Worm (Caenorhabditis elegans) whole organism, L3 larva: ENCODE results near the gene gly-6.

ENCODE experiments used
- R02D3.7 ChIP-seq: fragments of 150-350 bp; optimal IDR thresholded peaks from 2 replicates; lab custom pipeline; 2014; ENCODE audit warnings: missing biosample characterization, missing genetic modification characterization
- ZK546.5 ChIP-seq: sonication (generic microtip); optimal IDR thresholded peaks from 2 replicates; lab custom pipeline; 2017; ENCODE audit warnings: missing biosample characterization, missing genetic modification characterization
- aly-2 ChIP-seq: fragments of 150-350 bp; optimal IDR thresholded peaks from 2 replicates; lab custom pipeline; 2014; ENCODE audit warnings: missing biosample characterization, missing genetic modification characterization
- ama-1 ChIP-seq: fragments of 150-350 bp; optimal IDR thresholded peaks from 2 replicates; lab custom pipeline; 2018
- ceh-16 ChIP-seq: sonication (generic microtip); optimal IDR thresholded peaks from 2 replicates; lab custom pipeline; 2017; ENCODE audit warnings: missing biosample characterization, missing genetic modification characterization
- ceh-28 ChIP-seq: fragments of 150-350 bp; optimal IDR thresholded peaks from 2 replicates; lab custom pipeline; 2014; ENCODE audit warnings: missing biosample characterization, missing genetic modification reagents, missing genetic modification characterization
- ceh-82 ChIP-seq: fragments of 150-350 bp; optimal IDR thresholded peaks from 2 replicates; lab custom pipeline; 2014; ENCODE audit warnings: missing biosample characterization, missing genetic modification characterization
- ceh-9 ChIP-seq: sonication (generic microtip); optimal IDR thresholded peaks from 2 replicates; lab custom pipeline; 2018; ENCODE audit warnings: missing biosample characterization, missing genetic modification characterization
- daf-12 ChIP-seq: fragments of 150-350 bp; optimal IDR thresholded peaks from 2 replicates; lab custom pipeline; 2014; ENCODE audit warnings: missing biosample characterization, missing genetic modification reagents, missing genetic modification characterization
- egl-27 ChIP-seq: sonication (generic microtip); optimal IDR thresholded peaks from 4 replicates; lab custom pipeline; 2017; ENCODE audit warnings: missing biosample characterization, missing genetic modification reagents, missing genetic modification characterization
- egl-5 ChIP-seq: fragments of 150-350 bp; optimal IDR thresholded peaks from 2 replicates; lab custom pipeline; 2017; ENCODE audit warnings: missing biosample characterization, missing genetic modification reagents, missing genetic modification characterization, inconsistent platforms
- elt-1 ChIP-seq: fragments of 150-350 bp; optimal IDR thresholded peaks from 2 replicates; lab custom pipeline; 2014; ENCODE audit warnings: missing biosample characterization, missing genetic modification characterization
- elt-2 ChIP-seq: sonication (generic microtip); optimal IDR thresholded peaks from 2 replicates; lab custom pipeline; 2016; ENCODE audit warnings: missing genetic modification reagents, mild to moderate bottlenecking, missing genetic modification characterization, missing compliant biosample characterization
- elt-3 ChIP-seq, 3 experiments: fragments of 150-350 bp in 1 of 3; sonication (generic microtip) in 2 of 3; optimal IDR thresholded peaks; 2 replicates in 2 of 3; 4 replicates in 1 of 3; lab custom pipeline; 2014 to 2017; ENCODE audit warnings: missing biosample characterization in 3 of 3, missing genetic modification characterization in 3 of 3
- eor-1 ChIP-seq, 2 experiments: fragments of 150-350 bp; optimal IDR thresholded peaks; 2 replicates each; lab custom pipeline; 2014 to 2018; ENCODE audit warnings: missing biosample characterization in 2 of 2, missing genetic modification characterization in 2 of 2
- fkh-2 ChIP-seq: fragments of 150-350 bp; optimal IDR thresholded peaks from 2 replicates; lab custom pipeline; 2014; ENCODE audit warnings: missing biosample characterization, missing genetic modification reagents, missing genetic modification characterization
- fos-1 ChIP-seq: fragments of 150-350 bp; optimal IDR thresholded peaks from 2 replicates; lab custom pipeline; 2014; ENCODE audit warnings: missing biosample characterization, missing genetic modification characterization
- hmg-11 ChIP-seq: sonication (generic microtip); optimal IDR thresholded peaks from 2 replicates; lab custom pipeline; 2016; ENCODE audit warnings: missing genetic modification characterization, missing compliant biosample characterization
- jun-1 ChIP-seq: fragments of 150-350 bp; optimal IDR thresholded peaks from 2 replicates; lab custom pipeline; 2014; ENCODE audit warnings: missing biosample characterization, missing genetic modification reagents, missing genetic modification characterization
- lin-15B ChIP-seq: fragments of 150-350 bp; optimal IDR thresholded peaks from 2 replicates; lab custom pipeline; 2014; ENCODE audit warnings: missing biosample characterization, missing genetic modification characterization
- lin-39 ChIP-seq: fragments of 150-350 bp; optimal IDR thresholded peaks from 2 replicates; lab custom pipeline; 2018; ENCODE audit warnings: missing biosample characterization, missing genetic modification reagents, missing genetic modification characterization
- lsy-12 ChIP-seq: sonication (generic microtip); optimal IDR thresholded peaks from 2 replicates; lab custom pipeline; 2016; ENCODE audit warnings: mild to moderate bottlenecking, missing genetic modification characterization, missing compliant biosample characterization
- mdl-1 ChIP-seq: fragments of 150-350 bp; optimal IDR thresholded peaks from 2 replicates; lab custom pipeline; 2014; ENCODE audit warnings: missing biosample characterization, missing genetic modification characterization
- mml-1 ChIP-seq: fragments of 150-350 bp; sonication (generic microtip); optimal IDR thresholded peaks from 3 replicates; lab custom pipeline; 2014; ENCODE audit warnings: missing biosample characterization, missing genetic modification characterization
- nfya-1 ChIP-seq: sonication (generic microtip); optimal IDR thresholded peaks from 2 replicates; lab custom pipeline; 2017; ENCODE audit warnings: missing genetic modification characterization, mild to moderate bottlenecking, missing compliant biosample characterization, antibody characterized with exemption, moderate library complexity; ENCODE audit not compliant: insufficient read depth
- nhr-11 ChIP-seq: fragments of 150-350 bp; optimal IDR thresholded peaks from 2 replicates; lab custom pipeline; 2014; ENCODE audit warnings: missing biosample characterization, missing genetic modification characterization
- nhr-23 ChIP-seq: fragments of 150-350 bp; optimal IDR thresholded peaks from 2 replicates; lab custom pipeline; 2014; ENCODE audit warnings: missing biosample characterization, missing genetic modification reagents, missing genetic modification characterization
- nhr-237 ChIP-seq: fragments of 150-350 bp; optimal IDR thresholded peaks from 2 replicates; lab custom pipeline; 2014; ENCODE audit warnings: missing biosample characterization, missing genetic modification characterization
- nhr-25 ChIP-seq: sonication (generic microtip); optimal IDR thresholded peaks from 2 replicates; lab custom pipeline; 2017; ENCODE audit warnings: missing biosample characterization, missing genetic modification characterization
- nhr-28 ChIP-seq: fragments of 150-350 bp; optimal IDR thresholded peaks from 2 replicates; lab custom pipeline; 2014; ENCODE audit warnings: missing biosample characterization, missing genetic modification characterization
- nhr-43 ChIP-seq: sonication (generic microtip); optimal IDR thresholded peaks from 2 replicates; lab custom pipeline; 2016; ENCODE audit warnings: mild to moderate bottlenecking, missing genetic modification characterization, missing compliant biosample characterization; ENCODE audit not compliant: poor library complexity, severe bottlenecking
- pha-4 ChIP-seq: fragments of 150-350 bp; optimal IDR thresholded peaks from 2 replicates; lab custom pipeline; 2014; ENCODE audit warnings: missing biosample characterization, missing genetic modification reagents, missing genetic modification characterization
- pqm-1 ChIP-seq: fragments of 150-350 bp; optimal IDR thresholded peaks from 2 replicates; lab custom pipeline; 2017; ENCODE audit warnings: missing biosample characterization, missing genetic modification characterization, inconsistent platforms
- sea-2 ChIP-seq: fragments of 150-350 bp; sonication (generic microtip); optimal IDR thresholded peaks from 4 replicates; lab custom pipeline; 2014; ENCODE audit warnings: missing biosample characterization, missing genetic modification reagents, missing genetic modification characterization
- skn-1 ChIP-seq: fragments of 150-350 bp; optimal IDR thresholded peaks from 2 replicates; lab custom pipeline; 2014; ENCODE audit warnings: missing biosample characterization, missing genetic modification characterization
- snpc-4 ChIP-seq: fragments of 150-350 bp; optimal IDR thresholded peaks from 2 replicates; lab custom pipeline; 2014; ENCODE audit warnings: missing biosample characterization, missing genetic modification characterization
- unc-39 ChIP-seq: sonication (generic microtip); optimal IDR thresholded peaks from 4 replicates; lab custom pipeline; 2017; ENCODE audit warnings: missing biosample characterization, missing genetic modification characterization
- unc-62 ChIP-seq: fragments of 150-350 bp; sonication (generic microtip); optimal IDR thresholded peaks from 4 replicates; lab custom pipeline; 2014; ENCODE audit warnings: missing biosample characterization, missing genetic modification reagents, missing genetic modification characterization
- zag-1 ChIP-seq: fragments of 150-350 bp; optimal IDR thresholded peaks from 2 replicates; lab custom pipeline; 2014; ENCODE audit warnings: missing biosample characterization, missing genetic modification characterization
- ztf-11 ChIP-seq: fragments of 150-350 bp; optimal IDR thresholded peaks from 2 replicates; lab custom pipeline; 2014; ENCODE audit warnings: missing biosample characterization, missing genetic modification characterization
- ztf-4 ChIP-seq: fragments of 150-350 bp; optimal IDR thresholded peaks from 2 replicates; lab custom pipeline; 2014; ENCODE audit warnings: missing biosample characterization, missing genetic modification characterization

The gly-6 gene

ce11 chrIII:4335614-4336013 lies 4.6 kb upstream of the gly-6 start:
- peak; percentile 48 for TF ChIP-seq lin-39 (tag; lab: Kevin White, UChicago)
- TF ChIP-seq eor-1 (tag; optimal IDR thresholded peaks at IDR 0.05; lab: Kevin White, UChicago), result no peak
- TF ChIP-seq lin-15B, result peak; percentile 13
- TF ChIP-seq egl-5 (tag; lab: Kevin White, UChicago), result peak; percentile 40
- TF ChIP-seq fkh-2, result no peak
- peak; percentile 10 for TF ChIP-seq snpc-4 (tag; lab: Kevin White, UChicago)
- no peak for TF ChIP-seq aly-2 (tag; lab: Kevin White, UChicago)
- peak; percentile 93 for TF ChIP-seq hmg-11 (tag; lab: Kevin White, UChicago)
- no peak for TF ChIP-seq ceh-82 (tag; lab: Kevin White, UChicago)
- no peak for TF ChIP-seq daf-12 (tag; lab: Kevin White, UChicago)
- peak; percentile 81 for TF ChIP-seq nfya-1 (tag; lab: Kevin White, UChicago)
- no peak for TF ChIP-seq ceh-28
- no peak for TF ChIP-seq ama-1
- TF ChIP-seq nhr-25 (tag; lab: Kevin White, UChicago), result peak; percentile 29

DNA sequence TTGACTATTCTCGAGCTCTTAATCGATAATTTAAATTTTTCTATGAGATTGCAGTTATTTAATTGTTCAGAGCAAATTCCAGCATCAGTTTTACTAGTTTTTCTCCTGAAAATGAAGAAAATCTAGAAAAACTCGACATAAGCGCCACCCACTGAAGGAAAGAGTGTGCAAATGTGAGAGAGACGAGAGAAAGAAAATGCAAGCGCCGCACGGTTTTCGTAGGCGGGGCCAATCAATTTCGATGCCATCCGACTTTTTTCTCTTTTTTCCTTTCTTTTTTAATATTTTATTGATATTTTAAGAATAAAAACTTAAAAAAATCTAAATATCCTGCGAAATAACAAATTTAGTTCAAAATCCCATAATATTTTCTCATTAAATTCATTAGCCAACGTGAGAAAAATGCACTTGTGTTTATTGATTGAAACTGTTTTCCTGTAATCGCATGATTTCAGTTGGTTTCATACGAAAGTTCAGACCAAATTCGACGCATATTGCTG lies 1.6 kb upstream of the gly-6 start, which contains the start of gene cdk-12:
Gene cdk-12, plus strand, starts transcription at position 450 of the 500 bp plus-strand sequence.
- TF ChIP-seq nhr-237, result no peak
- no peak for TF ChIP-seq nhr-28 (tag; lab: Kevin White, UChicago)
- TF ChIP-seq lin-15B, result peak; percentile 36
- TF ChIP-seq ceh-28, result peak; percentile 22
- TF ChIP-seq pha-4, result peak; percentile 49
- peak; percentile 34 for TF ChIP-seq hmg-11 (tag; lab: Kevin White, UChicago)
- peak; percentile 16 for TF ChIP-seq nhr-23 (tag; lab: Kevin White, UChicago)
- TF ChIP-seq snpc-4 (tag; lab: Kevin White, UChicago), result peak; percentile 63
- TF ChIP-seq lin-39 (tag; lab: Kevin White, UChicago), result peak; percentile 35
- TF ChIP-seq elt-2 (tag; lab: Kevin White, UChicago), result peak; percentile 4
- TF ChIP-seq nfya-1 (tag; lab: Kevin White, UChicago), result peak; percentile 81
- TF ChIP-seq zag-1 (tag; lab: Kevin White, UChicago), result no peak

DNA sequence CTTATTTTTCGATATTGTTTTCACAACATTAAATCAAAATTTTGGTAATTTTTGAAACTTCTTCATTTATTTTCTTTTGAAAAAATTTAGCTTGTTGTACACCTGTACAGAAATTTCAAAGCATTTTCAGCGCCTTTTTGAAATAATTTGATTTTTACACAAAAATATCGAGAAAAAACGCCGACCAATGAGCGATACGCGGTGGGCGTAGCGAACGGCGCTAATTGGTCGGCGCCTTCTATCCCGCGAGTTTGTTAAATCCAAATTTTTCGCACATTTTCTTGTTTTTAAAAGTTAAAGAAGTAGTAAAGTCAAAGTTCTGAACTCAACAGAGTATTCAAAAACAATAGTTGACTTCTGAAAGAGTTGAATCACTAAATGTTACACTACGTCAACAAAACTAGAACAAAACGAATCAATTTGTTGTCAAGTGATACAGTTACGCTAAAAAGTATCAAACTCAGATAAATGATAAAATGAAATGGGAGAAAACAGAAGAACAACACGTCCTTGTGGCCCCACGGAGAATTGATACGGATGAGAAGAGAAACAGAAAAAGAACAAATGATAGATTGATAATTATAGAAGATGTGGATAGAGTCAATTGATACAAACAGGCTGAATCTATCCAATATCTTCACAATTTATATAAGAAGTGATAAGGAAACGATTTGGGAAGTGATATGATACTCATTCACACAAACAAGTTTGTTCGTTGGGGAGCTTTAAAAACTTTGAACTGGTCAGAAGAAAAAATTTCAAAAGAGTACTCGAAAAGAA lies 2.6 kb downstream of the gly-6 start:
- peak; percentile 90 for TF ChIP-seq nfya-1 (tag; lab: Kevin White, UChicago)
- TF ChIP-seq nhr-25 (tag; lab: Kevin White, UChicago), result no peak
- no peak for TF ChIP-seq nhr-11
- TF ChIP-seq nhr-23 (tag; lab: Kevin White, UChicago), result peak; percentile 77
- peak; percentile 44 for TF ChIP-seq nhr-43 (tag; lab: Kevin White, UChicago)
- peak in 2 of 3 experiments; percentile 13 to 98 for TF ChIP-seq elt-3 (tag; optimal IDR thresholded peaks at IDR 0.05; lab: Kevin White, UChicago)
- TF ChIP-seq egl-27 (tag; lab: Kevin White, UChicago), result no peak

ce11 chrIII:4323859-4324258 lies 7.2 kb downstream of the gly-6 start, which contains the start of gene H38K22.9:
Gene H38K22.9 (plus strand): TSS chrIII:4324159.
- peak; percentile 43 for TF ChIP-seq nhr-43 (tag; lab: Kevin White, UChicago)
- TF ChIP-seq nhr-23 (tag; lab: Kevin White, UChicago), result peak; percentile 20
- TF ChIP-seq pqm-1, result no peak

DNA sequence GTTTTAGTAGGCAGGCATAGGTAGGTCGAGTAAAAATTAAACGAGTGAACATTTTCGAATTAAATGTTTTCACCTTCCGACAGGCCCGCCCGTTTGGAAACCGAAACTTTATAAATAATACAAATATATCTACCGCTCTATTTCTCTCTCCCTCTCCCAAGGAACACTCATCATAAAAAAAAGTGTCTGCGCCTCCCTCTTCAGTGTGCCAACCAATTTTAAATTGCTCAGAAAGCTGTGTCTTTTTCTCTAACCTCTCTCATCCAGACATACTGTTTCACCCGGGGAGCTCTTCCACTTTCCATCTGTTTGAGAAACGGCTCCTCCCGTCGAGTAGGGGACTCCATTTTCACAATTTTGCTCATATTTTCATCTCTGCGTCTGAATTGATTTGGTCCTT lies 7.9 kb downstream of the gly-6 start:
- no peak for TF ChIP-seq lsy-12
- no peak for TF ChIP-seq skn-1 (tag; lab: Kevin White, UChicago)
- no peak for TF ChIP-seq aly-2 (tag; lab: Kevin White, UChicago)
- no peak for TF ChIP-seq elt-2 (tag; lab: Kevin White, UChicago)
- no peak for TF ChIP-seq unc-62
- no peak for TF ChIP-seq ceh-28
- no peak for TF ChIP-seq ztf-11
- peak; percentile 68 for TF ChIP-seq nfya-1 (tag; lab: Kevin White, UChicago)
- no peak for TF ChIP-seq eor-1 (tag; optimal IDR thresholded peaks at IDR 0.05; lab: Kevin White, UChicago)
- TF ChIP-seq pqm-1, result no peak
- TF ChIP-seq ceh-9, result no peak
- no peak for TF ChIP-seq elt-1 (tag; lab: Kevin White, UChicago)
- TF ChIP-seq ZK546.5 (tag; lab: Kevin White, UChicago), result no peak
- TF ChIP-seq pha-4, result peak; percentile 60
- TF ChIP-seq ceh-16 (tag; lab: Kevin White, UChicago), result no peak
- TF ChIP-seq ceh-82 (tag; lab: Kevin White, UChicago), result no peak
- TF ChIP-seq elt-3 (tag; optimal IDR thresholded peaks at IDR 0.05; lab: Kevin White, UChicago), result no peak
- TF ChIP-seq egl-5 (tag; lab: Kevin White, UChicago), result peak; percentile 62
- TF ChIP-seq sea-2 (GFP tag; lab: Kevin White, UChicago), result no peak
- TF ChIP-seq nhr-11, result no peak
- no peak for TF ChIP-seq R02D3.7 (tag; lab: Kevin White, UChicago)
- TF ChIP-seq mdl-1 (tag; lab: Kevin White, UChicago), result no peak
- TF ChIP-seq fos-1 (tag; lab: Kevin White, UChicago), result no peak
- no peak for TF ChIP-seq jun-1 (tag; lab: Kevin White, UChicago)
- TF ChIP-seq ztf-4, result no peak
- no peak for TF ChIP-seq unc-39 (tag; lab: Kevin White, UChicago)
- TF ChIP-seq mml-1 (tag; lab: Kevin White, UChicago), result no peak
- TF ChIP-seq zag-1 (tag; lab: Kevin White, UChicago), result no peak
